Fruit fly (Drosophila melanogaster) whole organism, embryonic: ENCODE measurements around the gene Fmr1.

Experiments used
- Ada2b ChIP-seq: fragments of 200-800 bp; sonication (Bioruptor generic); IDR thresholded peaks from 2 replicates; pipeline ENCODE4 v1.3.6; 2022; ENCODE audit warnings: missing biosample characterization, missing genetic modification characterization
- CG10147 ChIP-seq: fragments of 200-800 bp; sonication (Bioruptor generic); optimal IDR thresholded peaks from 2 replicates; lab custom pipeline; 2019; ENCODE audit warnings: missing biosample characterization, mild to moderate bottlenecking, missing genetic modification characterization, moderate library complexity
- CG10654 ChIP-seq: fragments of 200-800 bp; sonication (Bioruptor generic); optimal IDR thresholded peaks from 2 replicates; lab custom pipeline; 2016; ENCODE audit warnings: missing biosample characterization, missing genetic modification characterization
- CG11093 ChIP-seq: fragments of 200-800 bp; sonication (Bioruptor generic); IDR thresholded peaks from 3 replicates; pipeline ENCODE4 v1.3.6; 2022; ENCODE audit warnings: missing biosample characterization, missing genetic modification characterization
- CG11695 ChIP-seq: fragments of 200-800 bp; sonication (Bioruptor generic); IDR thresholded peaks from 3 replicates; pipeline ENCODE4 v1.3.6; 2022; ENCODE audit warnings: missing biosample characterization, missing genetic modification characterization
- CG12219 ChIP-seq: fragments of 200-800 bp; sonication (Bioruptor generic); optimal IDR thresholded peaks from 3 replicates; lab custom pipeline; 2018; ENCODE audit warnings: missing biosample characterization, mild to moderate bottlenecking, missing genetic modification characterization
- CG12391 ChIP-seq: fragments of 200-800 bp; sonication (Bioruptor generic); optimal IDR thresholded peaks from 3 replicates; lab custom pipeline; 2018; ENCODE audit warnings: missing biosample characterization, mild to moderate bottlenecking, missing genetic modification characterization, moderate library complexity
- CG13287 ChIP-seq: fragments of 200-800 bp; sonication (Bioruptor generic); IDR thresholded peaks from 2 replicates; pipeline ENCODE4 v1.3.6; 2022; ENCODE audit warnings: missing biosample characterization, missing genetic modification characterization; ENCODE audit not compliant: partially characterized antibody
- CG13424 ChIP-seq: fragments of 200-800 bp; sonication (Bioruptor generic); optimal IDR thresholded peaks from 2 replicates; lab custom pipeline; 2019; ENCODE audit warnings: missing biosample characterization, mild to moderate bottlenecking, missing genetic modification characterization, moderate library complexity
- CG15479 ChIP-seq: fragments of 200-800 bp; sonication (Bioruptor generic); optimal IDR thresholded peaks from 3 replicates; lab custom pipeline; 2019; ENCODE audit warnings: missing biosample characterization, mild to moderate bottlenecking, missing genetic modification characterization, moderate library complexity
- CG16779 ChIP-seq: fragments of 200-800 bp; sonication (Bioruptor generic); IDR thresholded peaks from 2 replicates; pipeline ENCODE4 v1.3.6; 2022; ENCODE audit warnings: missing biosample characterization, missing genetic modification characterization
- CG17829 ChIP-seq: fragments of 200-800 bp; optimal IDR thresholded peaks from 2 replicates; lab custom pipeline; 2019; ENCODE audit warnings: missing biosample characterization, mild to moderate bottlenecking, missing genetic modification characterization, moderate library complexity
- CG18011 ChIP-seq: fragments of 200-800 bp; sonication (Bioruptor generic); optimal IDR thresholded peaks from 2 replicates; lab custom pipeline; 2017; ENCODE audit warnings: missing biosample characterization, missing genetic modification characterization, mild to moderate bottlenecking, moderate library complexity, missing genotype
- CG2120 ChIP-seq: fragments of 200-800 bp; sonication (Bioruptor generic); optimal IDR thresholded peaks from 3 replicates; lab custom pipeline; 2016; ENCODE audit warnings: missing biosample characterization, missing genetic modification characterization
- CG31388 ChIP-seq: fragments of 200-800 bp; sonication (Bioruptor generic); optimal IDR thresholded peaks from 2 replicates; lab custom pipeline; 2016; ENCODE audit warnings: missing biosample characterization, missing genetic modification characterization
- CG32532 ChIP-seq: fragments of 200-800 bp; sonication (Bioruptor generic); IDR thresholded peaks from 2 replicates; pipeline ENCODE4 v1.3.6; 2022; ENCODE audit warnings: missing biosample characterization, missing genetic modification characterization
- CG34224 ChIP-seq: fragments of 200-800 bp; sonication (Bioruptor generic); IDR thresholded peaks from 3 replicates; pipeline ENCODE4 v1.3.6; 2022; ENCODE audit warnings: missing biosample characterization, missing genetic modification characterization; ENCODE audit not compliant: partially characterized antibody
- CG4854 ChIP-seq: fragments of 200-800 bp; sonication (Bioruptor generic); optimal IDR thresholded peaks from 2 replicates; lab custom pipeline; 2016; ENCODE audit warnings: missing biosample characterization, missing genetic modification characterization, inconsistent platforms
- CG5953 ChIP-seq: fragments of 200-800 bp; sonication (Bioruptor generic); IDR thresholded peaks from 2 replicates; pipeline ENCODE4 v1.3.6; 2022; ENCODE audit warnings: missing biosample characterization, missing genetic modification characterization
- CG7556 ChIP-seq: fragments of 200-800 bp; sonication (Bioruptor generic); optimal IDR thresholded peaks from 2 replicates; lab custom pipeline; 2017; ENCODE audit warnings: missing biosample characterization, mild to moderate bottlenecking, missing genetic modification characterization
- Deaf1 ChIP-seq: fragments of 200-800 bp; optimal IDR thresholded peaks from 3 replicates; lab custom pipeline; 2019; ENCODE audit warnings: missing biosample characterization, mild to moderate bottlenecking, missing genetic modification characterization, moderate library complexity
- Gsc ChIP-seq: fragments of 200-800 bp; sonication (Bioruptor generic); IDR thresholded peaks from 2 replicates; pipeline ENCODE4 v1.3.6; 2022; ENCODE audit warnings: missing biosample characterization, missing genetic modification characterization
- Gug ChIP-seq: fragments of 200-800 bp; sonication (Bioruptor generic); IDR thresholded peaks from 4 replicates; pipeline ENCODE4 v1.3.6; 2022; ENCODE audit warnings: missing biosample characterization, missing genetic modification characterization
- Hr78 ChIP-seq, 2 experiments: fragments of 200-800 bp in 1 of 2; fragments of >200 bp in 1 of 2; sonication (Bioruptor generic) in 1 of 2; optimal IDR thresholded peaks; 2 replicates each; lab custom pipeline; 2017 to 2019; ENCODE audit warnings: missing biosample characterization in 2 of 2, missing genetic modification characterization in 2 of 2, mild to moderate bottlenecking in 1 of 2, moderate library complexity in 1 of 2
- MBD-R2 ChIP-seq: fragments of 200-800 bp; sonication (Bioruptor generic); IDR thresholded peaks from 2 replicates; pipeline ENCODE4 v1.3.6; 2022; ENCODE audit warnings: missing biosample characterization, missing genetic modification characterization
- Xrp1 ChIP-seq: fragments of 200-800 bp; sonication (Bioruptor generic); IDR thresholded peaks from 2 replicates; pipeline ENCODE4 v1.3.6; 2022; ENCODE audit warnings: missing biosample characterization, missing genetic modification characterization
- ac ChIP-seq: fragments of 200-800 bp; sonication (Bioruptor generic); optimal IDR thresholded peaks from 3 replicates; lab custom pipeline; 2017; ENCODE audit warnings: missing biosample characterization, mild to moderate bottlenecking, missing genetic modification characterization
- chinmo ChIP-seq: fragments of 200-800 bp; sonication (Bioruptor generic); IDR thresholded peaks from 4 replicates; pipeline ENCODE4 v1.3.6; 2022; ENCODE audit warnings: missing biosample characterization, missing genetic modification characterization; ENCODE audit not compliant: partially characterized antibody
- corto ChIP-seq: fragments of 200-800 bp; sonication (Bioruptor generic); optimal IDR thresholded peaks from 2 replicates; lab custom pipeline; 2016; ENCODE audit warnings: missing biosample characterization, mild to moderate bottlenecking, missing genetic modification characterization, moderate library complexity
- fd102C ChIP-seq: fragments of 200-800 bp; sonication (Bioruptor generic); optimal IDR thresholded peaks from 2 replicates; lab custom pipeline; 2018; ENCODE audit warnings: missing biosample characterization, mild to moderate bottlenecking, missing genetic modification characterization, moderate library complexity
- gsb-n ChIP-seq: fragments of 200-800 bp; sonication (Bioruptor generic); optimal IDR thresholded peaks from 3 replicates; lab custom pipeline; 2018; ENCODE audit warnings: missing biosample characterization, mild to moderate bottlenecking, missing genetic modification characterization
- hb ChIP-seq: fragments of 200-800 bp; sonication (Bioruptor generic); IDR thresholded peaks from 3 replicates; pipeline ENCODE4 v1.3.6; 2022; ENCODE audit warnings: missing biosample characterization, missing genetic modification characterization; ENCODE audit not compliant: partially characterized antibody
- insv ChIP-seq, 2 experiments: fragments of 200-800 bp; sonication (Bioruptor generic); optimal IDR thresholded peaks; 3 replicates each; lab custom pipeline; 2016 to 2018; ENCODE audit warnings: missing biosample characterization in 2 of 2, missing genetic modification characterization in 2 of 2
- kay ChIP-seq: fragments of 200-800 bp; sonication (Bioruptor generic); optimal IDR thresholded peaks from 2 replicates; lab custom pipeline; 2016; ENCODE audit warnings: missing biosample characterization, missing genetic modification characterization
- pros ChIP-seq: fragments of 200-800 bp; sonication (Bioruptor generic); optimal IDR thresholded peaks from 3 replicates; lab custom pipeline; 2019; ENCODE audit warnings: missing biosample characterization, mild to moderate bottlenecking, missing genetic modification characterization, moderate library complexity
- psq ChIP-seq: fragments of 200-800 bp; sonication (Bioruptor generic); optimal IDR thresholded peaks from 2 replicates; lab custom pipeline; 2017; ENCODE audit warnings: missing biosample characterization, missing genetic modification characterization
- sens ChIP-seq: fragments of 200-800 bp; sonication (Bioruptor generic); peaks from one replicate; lab custom pipeline; 2016; ENCODE audit warnings: missing biosample characterization, missing genetic modification characterization
- shn ChIP-seq: fragments of 200-800 bp; sonication (Bioruptor generic); optimal IDR thresholded peaks from 3 replicates; lab custom pipeline; 2016; ENCODE audit warnings: missing biosample characterization, missing genetic modification characterization
- ssp ChIP-seq: fragments of 200-800 bp; sonication (Bioruptor generic); IDR thresholded peaks from 2 replicates; pipeline ENCODE4 v1.3.6; 2022; ENCODE audit warnings: missing biosample characterization, missing genetic modification characterization
- tll ChIP-seq, 2 experiments: fragments of 200-800 bp in 1 of 2; fragments of >200 bp in 1 of 2; sonication (Bioruptor generic) in 1 of 2; optimal IDR thresholded peaks; 2 replicates each; lab custom pipeline; 2017 to 2019; ENCODE audit warnings: missing biosample characterization in 2 of 2, missing genetic modification characterization in 2 of 2, mild to moderate bottlenecking in 1 of 2, moderate library complexity in 1 of 2
- vvl ChIP-seq: fragments of 200-800 bp; sonication (Bioruptor generic); IDR thresholded peaks from 2 replicates; pipeline ENCODE4 v1.3.6; 2022; ENCODE audit warnings: missing biosample characterization, missing genetic modification characterization
- z ChIP-seq: fragments of 200-800 bp; sonication (Bioruptor generic); IDR thresholded peaks from 3 replicates; pipeline ENCODE4 v1.3.6; 2022; ENCODE audit warnings: missing biosample characterization, missing genetic modification characterization
- zen ChIP-seq: fragments of 200-800 bp; sonication (Bioruptor generic); optimal IDR thresholded peaks from 3 replicates; lab custom pipeline; 2018; ENCODE audit warnings: missing biosample characterization, mild to moderate bottlenecking, missing genetic modification characterization, moderate library complexity
- zen2 ChIP-seq: fragments of 200-800 bp; sonication (Bioruptor generic); IDR thresholded peaks from 3 replicates; pipeline ENCODE4 v1.3.6; 2022; ENCODE audit warnings: missing biosample characterization, missing genetic modification characterization; ENCODE audit not compliant: partially characterized antibody
- zfh1 ChIP-seq: fragments of 200-800 bp; sonication (Bioruptor generic); IDR thresholded peaks from 3 replicates; pipeline ENCODE4 v1.3.6; 2022; ENCODE audit warnings: missing biosample characterization, missing genetic modification characterization

Gene Fmr1

DNA sequence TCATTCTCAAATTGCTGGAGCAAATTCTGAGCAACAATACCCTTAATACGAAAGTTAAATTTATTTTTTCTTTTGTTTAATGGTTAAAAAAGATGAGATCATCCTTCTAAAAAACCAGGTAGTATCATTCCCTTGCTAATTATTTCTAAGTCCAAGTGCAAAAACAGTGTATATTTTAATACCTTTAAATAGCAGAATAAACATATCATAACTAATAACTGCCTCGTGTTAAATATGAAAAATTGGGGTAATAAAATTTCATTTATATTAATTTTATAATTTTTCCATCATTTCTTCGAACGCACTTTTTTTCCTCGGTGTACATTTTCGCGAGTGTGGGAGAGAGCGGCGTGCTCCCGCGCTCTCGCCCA, 1.9 kb upstream of the Fmr1 start (continued):
- 0 out of 3 replicates have a peak, but pooled peaks have one; percentile 30 for TF ChIP-seq CG11093 (GFP tag; lab: Robert Waterston, UW)

DNA sequence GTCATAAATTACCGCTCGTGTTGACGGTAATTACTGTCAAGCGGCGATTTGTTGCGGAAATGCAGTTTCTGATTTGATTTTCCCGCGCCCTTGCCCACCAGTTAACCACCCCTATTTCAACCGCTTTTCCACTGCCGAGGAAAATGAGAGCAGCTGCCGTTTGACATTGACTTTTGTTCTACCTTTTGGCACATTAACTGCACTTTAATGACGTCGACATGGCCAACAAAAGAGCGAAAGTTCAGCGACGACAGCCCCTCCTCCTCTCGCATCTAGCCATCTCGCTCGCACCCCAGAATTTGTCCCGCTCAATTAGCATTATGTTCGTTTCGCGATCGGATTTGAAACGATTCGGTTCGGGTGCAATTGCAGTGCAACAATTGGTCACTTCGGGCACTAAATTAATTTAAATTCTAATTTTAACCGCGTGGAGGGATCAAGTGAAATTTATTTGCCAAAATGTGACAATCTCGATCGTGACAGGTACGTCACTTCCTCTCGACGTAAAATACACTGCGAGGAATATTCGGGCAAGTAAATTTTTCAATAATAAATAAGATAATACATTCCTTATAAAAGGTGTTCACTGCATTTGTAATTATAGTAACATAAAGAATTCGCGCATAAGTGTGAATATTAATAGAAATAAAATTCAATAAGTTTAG, 1.4 kb upstream of the Fmr1 start:
- TF ChIP-seq zen (peak; percentile 52), hb (GFP tag; lab: Robert Waterston, UW) (0 out of 3 replicates have a peak, but pooled peaks have one; percentile 34), CG12391 (tag; lab: Kevin White, UChicago) (peak; percentile 7), kay (GFP tag; lab: Kevin White, UChicago) (no peak), insv (GFP tag; optimal IDR thresholded peaks at IDR 0.05; lab: Kevin White, UChicago) (peak in 1 of 2 experiments; percentile 46), chinmo (GFP tag; lab: Robert Waterston, UW) (0 out of 4 replicates have a peak, but pooled peaks have one; percentile 8), Gug (GFP tag; lab: Robert Waterston, UW) (no peak), z (GFP tag; lab: Robert Waterston, UW) (no peak), Xrp1 (GFP tag; lab: Robert Waterston, UW) (no peak), zen2 (GFP tag; lab: Robert Waterston, UW) (0 out of 3 replicates have a peak, but pooled peaks have one; percentile 6), CG11695 (GFP tag; lab: Robert Waterston, UW) (no peak), CG10654 (GFP tag; lab: Kevin White, UChicago) (no peak), tll (GFP tag; optimal IDR thresholded peaks at IDR 0.05; lab: Kevin White, UChicago) (peak in 1 of 2 experiments; percentile 73), pros (GFP tag; lab: Kevin White, UChicago) (peak; percentile 7), CG13287 (GFP tag; lab: Robert Waterston, UW) (no peak), CG5953 (GFP tag; lab: Robert Waterston, UW) (no peak), CG32532 (no peak), CG15479 (GFP tag; lab: Kevin White, UChicago) (peak; percentile 58), Deaf1 (tag; lab: Kevin White, UChicago) (peak; percentile 24), Gsc (GFP tag; lab: Robert Waterston, UW) (no peak), CG17829 (no peak), gsb-n (tag; lab: Kevin White, UChicago) (peak; percentile 68), corto (GFP tag; lab: Kevin White, UChicago) (no peak)

DNA sequence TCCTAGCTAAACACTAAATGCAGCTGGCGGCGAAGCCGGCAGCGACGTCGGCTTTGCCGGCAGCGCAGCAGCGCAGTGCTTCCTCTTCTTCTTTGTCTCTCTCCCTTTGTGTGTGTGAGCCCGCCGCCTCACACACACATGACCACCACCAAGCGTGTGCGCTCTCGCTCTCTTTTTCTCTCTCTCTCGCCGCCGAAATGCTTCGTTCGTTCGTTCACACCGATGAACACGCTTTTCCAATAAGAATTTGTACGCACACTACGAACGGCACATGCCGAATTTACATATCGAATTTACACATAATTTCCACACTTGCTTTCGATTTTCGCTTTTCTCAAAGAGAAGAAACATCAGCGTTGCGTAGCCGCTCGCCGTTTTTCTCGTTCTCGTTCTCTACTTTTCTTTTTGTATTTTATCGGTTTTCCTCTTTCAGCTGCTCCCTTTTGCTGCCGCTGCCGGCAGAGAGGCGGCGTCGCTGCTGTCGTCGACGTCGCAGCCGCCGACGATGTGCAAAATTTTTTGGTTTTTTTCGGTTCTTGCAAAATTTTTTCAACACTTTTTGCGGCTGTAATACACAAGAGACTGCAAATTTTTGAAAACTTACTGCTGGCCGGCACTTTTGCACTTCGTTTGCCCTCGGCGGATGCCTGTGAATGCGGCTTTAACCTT, 575 bp downstream of the Fmr1 start:
- TF ChIP-seq CG10147 (GFP tag; lab: Kevin White, UChicago) (no peak), sens (GFP tag; lab: Kevin White, UChicago) (no peak), CG13424 (peak; percentile 2), Hr78 (GFP tag; optimal IDR thresholded peaks at IDR 0.05; lab: Kevin White, UChicago) (no peak), CG2120 (GFP tag; lab: Kevin White, UChicago) (no peak), vvl (GFP tag; lab: Robert Waterston, UW) (peak; percentile 84), zfh1 (GFP tag; lab: Robert Waterston, UW) (no peak), ssp (GFP tag; lab: Robert Waterston, UW) (no peak), CG12219 (no peak), CG31388 (GFP tag; lab: Kevin White, UChicago) (no peak), CG7556 (peak; percentile 3), CG4854 (GFP tag; lab: Kevin White, UChicago) (no peak), CG18011 (GFP tag; lab: Kevin White, UChicago) (no peak), ac (no peak), shn (GFP tag; lab: Kevin White, UChicago) (no peak), MBD-R2 (GFP tag; lab: Robert Waterston, UW) (peak; percentile 26; the same call in 1 of the 2 replicates), CG32532 (peak; percentile 60; the same call in 1 of the 2 replicates), CG16779 (GFP tag; lab: Robert Waterston, UW) (no peak), fd102C (GFP tag; lab: Kevin White, UChicago) (no peak), psq (no peak), CG34224 (peak; percentile 54; the same call in 1 of the 3 replicates), Ada2b (0 out of 2 replicates have a peak, but pooled peaks have one; percentile 5)
